Fruit fly (Drosophila melanogaster) whole organism, embryonic: ENCODE data around the gene mof.

Experiments
- Atf-2 ChIP-seq: fragments of 200-800 bp; sonication (Bioruptor generic); optimal IDR thresholded peaks from 2 replicates; lab custom pipeline; 2016; ENCODE audit warnings: missing biosample characterization, missing genetic modification characterization
- Atf3 ChIP-seq: fragments of 200-800 bp; sonication (Bioruptor generic); optimal IDR thresholded peaks from 3 replicates; lab custom pipeline; 2016; ENCODE audit warnings: missing biosample characterization, missing genetic modification characterization
- C15 ChIP-seq: fragments of 200-800 bp; sonication (Bioruptor generic); IDR thresholded peaks from 3 replicates; pipeline ENCODE4 v1.3.6; 2022; ENCODE audit warnings: missing biosample characterization, missing genetic modification characterization
- CG10366 ChIP-seq: fragments of 200-800 bp; sonication (Bioruptor generic); IDR thresholded peaks from 2 replicates; pipeline ENCODE4 v1.3.6; 2022; ENCODE audit warnings: missing biosample characterization, missing genetic modification characterization
- CG10565 ChIP-seq: fragments of 200-800 bp; sonication (Bioruptor generic); optimal IDR thresholded peaks from 3 replicates; lab custom pipeline; 2016; ENCODE audit warnings: missing biosample characterization, mild to moderate bottlenecking, missing genetic modification characterization
- CG12769 ChIP-seq: fragments of 200-800 bp; sonication (Bioruptor generic); optimal IDR thresholded peaks from 2 replicates; lab custom pipeline; 2019; ENCODE audit warnings: missing biosample characterization, mild to moderate bottlenecking, missing genetic modification characterization, moderate library complexity
- CG14667 ChIP-seq: fragments of 200-800 bp; sonication (Bioruptor generic); IDR thresholded peaks from 2 replicates; pipeline ENCODE4 v1.3.6; 2022; ENCODE audit warnings: missing biosample characterization, missing genetic modification characterization
- CG14860 ChIP-seq: fragments of 200-800 bp; sonication (Bioruptor generic); IDR thresholded peaks from 3 replicates; pipeline ENCODE4 v1.3.6; 2022; ENCODE audit warnings: missing biosample characterization, missing genetic modification characterization; ENCODE audit not compliant: partially characterized antibody
- CG14965 ChIP-seq: fragments of 200-800 bp; sonication (Bioruptor generic); optimal IDR thresholded peaks from 2 replicates; lab custom pipeline; 2016; ENCODE audit warnings: missing biosample characterization, missing genetic modification characterization, borderline replicate concordance
- CG1792 ChIP-seq: fragments of 200-800 bp; sonication (Bioruptor generic); optimal IDR thresholded peaks from 2 replicates; lab custom pipeline; 2016; ENCODE audit warnings: missing biosample characterization, missing genetic modification characterization
- CG1832 ChIP-seq: fragments of 200-800 bp; sonication (Bioruptor generic); optimal IDR thresholded peaks from 2 replicates; lab custom pipeline; 2017; ENCODE audit warnings: missing biosample characterization, mild to moderate bottlenecking, missing genetic modification characterization, inconsistent platforms
- CG18599 ChIP-seq: fragments of 200-800 bp; sonication (Bioruptor generic); optimal IDR thresholded peaks from 3 replicates; lab custom pipeline; 2017; ENCODE audit warnings: missing biosample characterization, missing genetic modification characterization, mild to moderate bottlenecking, moderate library complexity, missing genetic modification reagents
- CG2678 ChIP-seq: fragments of 200-800 bp; sonication (Bioruptor generic); optimal IDR thresholded peaks from 3 replicates; lab custom pipeline; 2019; ENCODE audit warnings: missing biosample characterization, mild to moderate bottlenecking, missing genetic modification characterization, moderate library complexity
- CG2712 ChIP-seq: fragments of 200-800 bp; optimal IDR thresholded peaks from 3 replicates; lab custom pipeline; 2019; ENCODE audit warnings: missing biosample characterization, mild to moderate bottlenecking, missing genetic modification characterization, moderate library complexity
- CG2875 ChIP-seq: fragments of 200-800 bp; sonication (Bioruptor generic); optimal IDR thresholded peaks from 2 replicates; lab custom pipeline; 2017; ENCODE audit warnings: missing biosample characterization, mild to moderate bottlenecking, missing genetic modification characterization, missing genetic modification reagents
- CG30020 ChIP-seq: fragments of 200-800 bp; optimal IDR thresholded peaks from 2 replicates; lab custom pipeline; 2019; ENCODE audit warnings: missing biosample characterization, mild to moderate bottlenecking, missing genetic modification characterization, moderate library complexity
- CG31441 ChIP-seq: fragments of 200-800 bp; sonication (Bioruptor generic); IDR thresholded peaks from 2 replicates; pipeline ENCODE4 v1.3.6; 2022; ENCODE audit warnings: missing biosample characterization, missing genetic modification characterization
- CG3847 ChIP-seq: fragments of 200-800 bp; sonication (Bioruptor generic); IDR thresholded peaks from 2 replicates; pipeline ENCODE4 v1.3.6; 2022; ENCODE audit warnings: missing biosample characterization, missing genetic modification characterization
- CG4282 ChIP-seq: fragments of 200-800 bp; sonication (Bioruptor generic); optimal IDR thresholded peaks from 2 replicates; lab custom pipeline; 2016; ENCODE audit warnings: missing biosample characterization, missing genetic modification characterization
- CG4424 ChIP-seq: fragments of 200-800 bp; sonication (Bioruptor generic); optimal IDR thresholded peaks from 3 replicates; lab custom pipeline; 2016; ENCODE audit warnings: missing biosample characterization, missing genetic modification characterization
- CG7786 ChIP-seq: fragments of 200-800 bp; sonication (Bioruptor generic); optimal IDR thresholded peaks from 2 replicates; lab custom pipeline; 2016; ENCODE audit warnings: missing biosample characterization, missing genetic modification characterization
- CG9876 ChIP-seq: fragments of 200-800 bp; sonication (Bioruptor generic); optimal IDR thresholded peaks from 2 replicates; lab custom pipeline; 2016; ENCODE audit warnings: missing biosample characterization, missing genetic modification characterization
- CoRest ChIP-seq: fragments of 200-800 bp; sonication (Bioruptor generic); optimal IDR thresholded peaks from 3 replicates; lab custom pipeline; 2018; ENCODE audit warnings: missing biosample characterization, mild to moderate bottlenecking, missing genetic modification characterization, moderate library complexity
- Dip3 ChIP-seq: fragments of 200-800 bp; sonication (Bioruptor generic); optimal IDR thresholded peaks from 3 replicates; lab custom pipeline; 2016; ENCODE audit warnings: missing biosample characterization, missing genetic modification characterization
- Eip74EF ChIP-seq, 2 experiments: fragments of 200-800 bp in 1 of 2; fragments of >200 bp in 1 of 2; sonication (Bioruptor generic) in 1 of 2; optimal IDR thresholded peaks; 2 replicates each; lab custom pipeline; 2017 to 2019; ENCODE audit warnings: missing biosample characterization in 2 of 2, missing genetic modification characterization in 2 of 2, mild to moderate bottlenecking in 1 of 2, moderate library complexity in 1 of 2
- Gsc ChIP-seq: fragments of 200-800 bp; sonication (Bioruptor generic); IDR thresholded peaks from 2 replicates; pipeline ENCODE4 v1.3.6; 2022; ENCODE audit warnings: missing biosample characterization, missing genetic modification characterization
- HHEX ChIP-seq: fragments of 200-800 bp; sonication (Bioruptor generic); optimal IDR thresholded peaks from 3 replicates; lab custom pipeline; 2017; ENCODE audit warnings: missing biosample characterization, mild to moderate bottlenecking, missing genetic modification characterization, missing genetic modification reagents
- HLH54F ChIP-seq: fragments of 200-800 bp; sonication (Bioruptor generic); optimal IDR thresholded peaks from 3 replicates; lab custom pipeline; 2016; ENCODE audit warnings: missing biosample characterization, missing genetic modification characterization
- MBD-R2 ChIP-seq: fragments of 200-800 bp; sonication (Bioruptor generic); IDR thresholded peaks from 2 replicates; pipeline ENCODE4 v1.3.6; 2022; ENCODE audit warnings: missing biosample characterization, missing genetic modification characterization
- Med ChIP-seq: fragments of 200-800 bp; sonication (Bioruptor generic); peaks from one replicate; lab custom pipeline; 2016; ENCODE audit warnings: missing biosample characterization, missing genetic modification characterization, mild to moderate bottlenecking, inconsistent platforms, moderate library complexity
- NC2α ChIP-seq: fragments of 200-800 bp; sonication (Bioruptor generic); optimal IDR thresholded peaks from 2 replicates; lab custom pipeline; 2016; ENCODE audit warnings: missing biosample characterization, missing genetic modification characterization
- NFAT ChIP-seq: fragments of 200-800 bp; sonication (Bioruptor generic); IDR thresholded peaks from 2 replicates; pipeline ENCODE4 v1.3.6; 2022; ENCODE audit warnings: missing biosample characterization, missing genetic modification characterization
- NfI ChIP-seq: fragments of 200-800 bp; sonication (Bioruptor generic); optimal IDR thresholded peaks from 3 replicates; lab custom pipeline; 2018; ENCODE audit warnings: missing biosample characterization, mild to moderate bottlenecking, missing genetic modification characterization, moderate library complexity
- Optix ChIP-seq: fragments of 200-800 bp; sonication (Bioruptor generic); IDR thresholded peaks from 3 replicates; pipeline ENCODE4 v1.3.6; 2022; ENCODE audit warnings: missing biosample characterization, missing genetic modification characterization
- Ravus ChIP-seq: fragments of 200-800 bp; sonication (Bioruptor generic); IDR thresholded peaks from 2 replicates; pipeline ENCODE4 v1.3.6; 2022; ENCODE audit warnings: missing biosample characterization, missing genetic modification characterization
- Six4 ChIP-seq: fragments of 200-800 bp; sonication (Bioruptor generic); optimal IDR thresholded peaks from 2 replicates; lab custom pipeline; 2016; ENCODE audit warnings: missing biosample characterization, missing genetic modification characterization
- Spps ChIP-seq: fragments of 200-800 bp; sonication (Bioruptor generic); optimal IDR thresholded peaks from 2 replicates; lab custom pipeline; 2018; ENCODE audit warnings: missing biosample characterization, mild to moderate bottlenecking, missing genetic modification characterization
- Sry-β ChIP-seq: fragments of 200-800 bp; sonication (Bioruptor generic); optimal IDR thresholded peaks from 2 replicates; lab custom pipeline; 2018; ENCODE audit warnings: missing biosample characterization, mild to moderate bottlenecking, missing genetic modification characterization, moderate library complexity
- Ssrp ChIP-seq: fragments of 200-800 bp; sonication (Bioruptor generic); optimal IDR thresholded peaks from 2 replicates; lab custom pipeline; 2018; ENCODE audit warnings: missing biosample characterization, mild to moderate bottlenecking, missing genetic modification characterization, moderate library complexity
- Vsx1 ChIP-seq: fragments of 200-800 bp; sonication (Bioruptor generic); optimal IDR thresholded peaks from 2 replicates; lab custom pipeline; 2017; ENCODE audit warnings: missing biosample characterization, mild to moderate bottlenecking, missing genetic modification characterization, missing genetic modification reagents
- crol ChIP-seq: fragments of 200-800 bp; sonication (Bioruptor generic); IDR thresholded peaks from 2 replicates; pipeline ENCODE4 v1.3.6; 2022; ENCODE audit warnings: missing biosample characterization, missing genetic modification characterization
- disco-r ChIP-seq: fragments of 200-800 bp; sonication (Bioruptor generic); optimal IDR thresholded peaks from 2 replicates; lab custom pipeline; 2016; ENCODE audit warnings: missing biosample characterization, missing genetic modification characterization
- fd64A ChIP-seq: fragments of 200-800 bp; sonication (Bioruptor generic); optimal IDR thresholded peaks from 3 replicates; lab custom pipeline; 2018; ENCODE audit warnings: missing biosample characterization, mild to moderate bottlenecking, missing genetic modification characterization
- gsb ChIP-seq: fragments of 200-800 bp; sonication (Bioruptor generic); IDR thresholded peaks from 2 replicates; pipeline ENCODE4 v1.3.6; 2022; ENCODE audit warnings: missing biosample characterization, missing genetic modification characterization
- her ChIP-seq: fragments of 200-800 bp; sonication (Bioruptor generic); optimal IDR thresholded peaks from 2 replicates; lab custom pipeline; 2016; ENCODE audit warnings: missing biosample characterization, missing genetic modification characterization
- jumu ChIP-seq: fragments of 200-800 bp; sonication (Bioruptor generic); optimal IDR thresholded peaks from 3 replicates; lab custom pipeline; 2016; ENCODE audit warnings: missing biosample characterization, missing genetic modification characterization
- lbe ChIP-seq: fragments of 200-800 bp; sonication (Bioruptor generic); optimal IDR thresholded peaks from 2 replicates; lab custom pipeline; 2016; ENCODE audit warnings: missing biosample characterization, mild to moderate bottlenecking, missing genetic modification characterization
- mld ChIP-seq: fragments of 200-800 bp; sonication (Bioruptor generic); IDR thresholded peaks from 3 replicates; pipeline ENCODE4 v1.3.6; 2022; ENCODE audit warnings: missing biosample characterization, missing genetic modification characterization; ENCODE audit not compliant: partially characterized antibody
- nerfin-2 ChIP-seq: fragments of 200-800 bp; sonication (Bioruptor generic); IDR thresholded peaks from 2 replicates; pipeline ENCODE4 v1.3.6; 2022; ENCODE audit warnings: missing biosample characterization, missing genetic modification characterization; ENCODE audit not compliant: partially characterized antibody
- odd ChIP-seq: fragments of 200-800 bp; sonication (Bioruptor generic); optimal IDR thresholded peaks from 2 replicates; lab custom pipeline; 2017; ENCODE audit warnings: missing biosample characterization, mild to moderate bottlenecking, missing genetic modification characterization
- org-1 ChIP-seq: fragments of 200-800 bp; sonication (Bioruptor generic); optimal IDR thresholded peaks from 2 replicates; lab custom pipeline; 2017; ENCODE audit warnings: missing biosample characterization, missing genetic modification characterization
- rib ChIP-seq: fragments of 200-800 bp; sonication (Bioruptor generic); IDR thresholded peaks from 2 replicates; pipeline ENCODE4 v1.3.6; 2022; ENCODE audit warnings: missing biosample characterization, missing genetic modification characterization

The mof gene

DNA sequence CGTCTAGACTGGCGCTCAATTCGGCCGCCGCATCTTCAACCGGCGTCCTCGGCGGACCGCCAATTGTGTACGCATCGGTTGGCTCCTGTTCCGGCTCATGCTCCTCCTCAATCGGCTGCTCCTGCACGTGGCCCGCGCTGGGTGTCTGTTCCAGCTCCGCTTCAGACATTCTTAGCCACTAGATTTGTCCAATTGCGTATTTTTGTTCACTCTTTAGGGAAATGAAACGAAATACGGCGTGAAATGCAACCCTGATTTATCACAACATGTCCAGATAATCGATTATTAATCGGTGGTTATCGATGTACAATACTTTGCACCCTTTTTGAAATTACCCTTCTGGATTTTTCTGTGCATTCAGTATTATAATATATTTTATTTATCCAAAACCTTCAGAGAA is at the start of gene mof (continued):
- TF ChIP-seq CG31441 (no peak), C15 (GFP tag; lab: Robert Waterston, UW) (no peak), mld (peak; percentile 76; the same call in 2 of the 3 replicates), HHEX (GFP tag; lab: Kevin White, UChicago) (no peak), Spps (tag; lab: Kevin White, UChicago) (no peak), CG10565 (GFP tag; lab: Kevin White, UChicago) (no peak), nerfin-2 (GFP tag; lab: Robert Waterston, UW) (peak; percentile 86), CG4282 (no peak), org-1 (GFP tag; lab: Kevin White, UChicago) (no peak), Sry-β (GFP tag; lab: Kevin White, UChicago) (no peak), gsb (GFP tag; lab: Robert Waterston, UW) (no peak), CG1832 (GFP tag; lab: Kevin White, UChicago) (no peak), jumu (GFP tag; lab: Kevin White, UChicago) (no peak), CG30020 (no peak), CG12769 (no peak), rib (GFP tag; lab: Robert Waterston, UW) (no peak), CG9876 (GFP tag; lab: Kevin White, UChicago) (no peak), Gsc (GFP tag; lab: Robert Waterston, UW) (no peak), her (GFP tag; lab: Kevin White, UChicago) (no peak), crol (GFP tag; lab: Robert Waterston, UW) (no peak), HLH54F (GFP tag; lab: Kevin White, UChicago) (no peak), Atf3 (no peak), lbe (no peak), disco-r (no peak), CG2678 (no peak), MBD-R2 (peak; percentile 79), Ravus (GFP tag; lab: Robert Waterston, UW) (no peak), Med (peak; percentile 60), odd (GFP tag; lab: Kevin White, UChicago) (no peak), CG1792 (GFP tag; lab: Kevin White, UChicago) (no peak), CG3847 (GFP tag; lab: Robert Waterston, UW) (no peak), CG4424 (GFP tag; lab: Kevin White, UChicago) (no peak), Vsx1 (no peak), CG2712 (peak; percentile 27), Eip74EF (GFP tag; optimal IDR thresholded peaks at IDR 0.05; lab: Kevin White, UChicago) (no peak), Atf-2 (no peak), CG14860 (GFP tag; lab: Robert Waterston, UW) (peak; percentile 80), Dip3 (no peak), Optix (GFP tag; lab: Robert Waterston, UW) (no peak), fd64A (GFP tag; lab: Kevin White, UChicago) (no peak), CG7786 (GFP tag; lab: Kevin White, UChicago) (no peak), CG10366 (no peak), CoRest (tag; lab: Kevin White, UChicago) (no peak), CG18599 (GFP tag; lab: Kevin White, UChicago) (no peak), NfI (no peak), Ssrp (tag; lab: Kevin White, UChicago) (no peak), NC2α (no peak), CG14965 (no peak), NFAT (no peak), CG2875 (GFP tag; lab: Kevin White, UChicago) (no peak), Six4 (no peak), CG14667 (GFP tag; lab: Robert Waterston, UW) (no peak)
